Worm (Caenorhabditis elegans) whole organism, L1 larva: ENCODE results near the gene sre-18.
A peak's percentile ranks its signal among the peaks of the same experiment; 100 is the strongest.

Experiments used
- ama-1 ChIP-seq: fragments of 150-350 bp; optimal IDR thresholded peaks from 2 replicates; lab custom pipeline; 2014
- ceh-63 ChIP-seq: fragments of 200-800 bp; sonication (Bioruptor generic); optimal IDR thresholded peaks from 2 replicates; lab custom pipeline; 2018; ENCODE audit warnings: mild to moderate bottlenecking, missing genetic modification characterization, missing compliant biosample characterization
- egl-27 ChIP-seq, 2 experiments: fragments of 150-350 bp in 1 of 2; sonication (generic microtip); optimal IDR thresholded peaks; 3 replicates each; lab custom pipeline; 2017 to 2018; ENCODE audit warnings: missing biosample characterization in 2 of 2, missing genetic modification characterization in 2 of 2, missing genetic modification reagents in 2 of 2
- fos-1 ChIP-seq: fragments of 150-350 bp; optimal IDR thresholded peaks from 2 replicates; lab custom pipeline; 2014; ENCODE audit warnings: missing biosample characterization, missing genetic modification characterization
- jun-1 ChIP-seq: fragments of 150-350 bp; optimal IDR thresholded peaks from 2 replicates; lab custom pipeline; 2014; ENCODE audit warnings: missing biosample characterization, missing genetic modification reagents, missing genetic modification characterization
- lin-35 ChIP-seq, 2 experiments: fragments of 150-350 bp; optimal IDR thresholded peaks; 2 replicates each; lab custom pipeline; 2014; ENCODE audit warnings: missing biosample characterization in 2 of 2, missing genetic modification characterization in 2 of 2, missing genetic modification reagents in 2 of 2
- lsy-2 ChIP-seq, 2 experiments: fragments of 150-350 bp; optimal IDR thresholded peaks; 2 replicates each; lab custom pipeline; 2014; ENCODE audit warnings: missing biosample characterization in 2 of 2, missing genetic modification characterization in 2 of 2
- nhr-20 ChIP-seq: sonication (generic microtip); optimal IDR thresholded peaks from 2 replicates; lab custom pipeline; 2016; ENCODE audit warnings: mild to moderate bottlenecking, missing genetic modification characterization, missing compliant biosample characterization
- nhr-47 ChIP-seq: sonication (generic microtip); optimal IDR thresholded peaks from 2 replicates; lab custom pipeline; 2016; ENCODE audit warnings: mild to moderate bottlenecking, missing genetic modification characterization, moderate library complexity, missing compliant biosample characterization

- TF ChIP-seq ceh-63 (GFP tag; lab: Kevin White, UChicago) = no peak
- TF ChIP-seq nhr-47 (tag; lab: Kevin White, UChicago) = no peak
- TF ChIP-seq lsy-2 (tag; optimal IDR thresholded peaks at IDR 0.05; lab: Kevin White, UChicago) = peak in 1 of 2 experiments; percentile 49
- TF ChIP-seq jun-1 (tag; lab: Kevin White, UChicago) = no peak
- TF ChIP-seq fos-1 = no peak
- TF ChIP-seq nhr-20 = no peak
- no peak for TF ChIP-seq ama-1
- TF ChIP-seq lin-35 (GFP tag; optimal IDR thresholded peaks at IDR 0.05; lab: Kevin White, UChicago) = no peak
- TF ChIP-seq egl-27 (tag; optimal IDR thresholded peaks at IDR 0.05; lab: Kevin White, UChicago) = no peak
Observed at ce11 chrIV:12259161-12259870, 29.7 kb upstream of the sre-18 start, which contains the start of gene Y39C12A.9.
